Fruit fly (Drosophila melanogaster) whole organism, prepupa: ENCODE measurements around the gene CG5568.

Source experiments
- Blimp-1 ChIP-seq: fragments of 200-800 bp; sonication (Bioruptor generic); optimal IDR thresholded peaks from 3 replicates; lab custom pipeline; 2017; ENCODE audit warnings: missing biosample characterization, missing genetic modification characterization, mild to moderate bottlenecking, moderate library complexity, missing genetic modification reagents
- CG10631 ChIP-seq: fragments of 200-800 bp; sonication (Bioruptor generic); optimal IDR thresholded peaks from 2 replicates; lab custom pipeline; 2016; ENCODE audit warnings: missing biosample characterization, missing genetic modification characterization
- CG10669 ChIP-seq: fragments of 200-800 bp; sonication (Bioruptor generic); optimal IDR thresholded peaks from 3 replicates; lab custom pipeline; 2018; ENCODE audit warnings: missing biosample characterization, mild to moderate bottlenecking, missing genetic modification characterization, moderate library complexity
- CG11294 ChIP-seq: fragments of 200-800 bp; sonication (Bioruptor generic); IDR thresholded peaks from 2 replicates; pipeline ENCODE4 v1.3.6; 2022; ENCODE audit warnings: missing biosample characterization, missing genetic modification characterization
- CG11762 ChIP-seq: fragments of 200-800 bp; sonication (Bioruptor generic); optimal IDR thresholded peaks from 3 replicates; lab custom pipeline; 2016; ENCODE audit warnings: missing biosample characterization, missing genetic modification characterization; ENCODE audit not compliant: insufficient read depth
- CG11902 ChIP-seq: fragments of 200-800 bp; sonication (Bioruptor generic); optimal IDR thresholded peaks from 3 replicates; lab custom pipeline; 2016; ENCODE audit warnings: missing biosample characterization, missing genetic modification characterization
- CG15336 ChIP-seq: fragments of 200-800 bp; sonication (Bioruptor generic); IDR thresholded peaks from 2 replicates; pipeline ENCODE4 v1.3.6; 2022; ENCODE audit warnings: missing biosample characterization, missing genetic modification characterization
- CG1621 ChIP-seq: fragments of 200-800 bp; sonication (Bioruptor generic); optimal IDR thresholded peaks from 3 replicates; lab custom pipeline; 2018; ENCODE audit warnings: missing biosample characterization, mild to moderate bottlenecking, missing genetic modification characterization
- CG16779 ChIP-seq: fragments of 200-800 bp; sonication (Bioruptor generic); optimal IDR thresholded peaks from 3 replicates; lab custom pipeline; 2017; ENCODE audit warnings: missing biosample characterization, mild to moderate bottlenecking, missing genetic modification characterization
- CG3032 ChIP-seq: fragments of 200-800 bp; optimal IDR thresholded peaks from 2 replicates; lab custom pipeline; 2019; ENCODE audit warnings: missing biosample characterization, mild to moderate bottlenecking, missing genetic modification characterization, moderate library complexity
- CG31627 ChIP-seq: fragments of 200-800 bp; sonication (Bioruptor generic); optimal IDR thresholded peaks from 3 replicates; lab custom pipeline; 2016; ENCODE audit warnings: missing biosample characterization, missing genetic modification characterization
- CG32006 ChIP-seq: fragments of 200-800 bp; sonication (Bioruptor generic); optimal IDR thresholded peaks from 3 replicates; lab custom pipeline; 2017; ENCODE audit warnings: missing biosample characterization, mild to moderate bottlenecking, missing genetic modification characterization
- CG34406 ChIP-seq: fragments of 200-800 bp; sonication (Bioruptor generic); optimal IDR thresholded peaks from 3 replicates; lab custom pipeline; 2016; ENCODE audit warnings: missing biosample characterization, missing genetic modification characterization
- CG3919 ChIP-seq: fragments of 200-800 bp; sonication (Bioruptor generic); optimal IDR thresholded peaks from 3 replicates; lab custom pipeline; 2016; ENCODE audit warnings: missing biosample characterization, missing genetic modification characterization
- CG4318 ChIP-seq: fragments of 200-800 bp; sonication (Bioruptor generic); optimal IDR thresholded peaks from 3 replicates; lab custom pipeline; 2017; ENCODE audit warnings: missing biosample characterization, mild to moderate bottlenecking, missing genetic modification characterization
- CG6163 ChIP-seq: fragments of 200-800 bp; sonication (Bioruptor generic); IDR thresholded peaks from 3 replicates; pipeline ENCODE4 v1.3.6; 2022; ENCODE audit warnings: missing biosample characterization, missing genetic modification characterization
- CG6276 ChIP-seq: fragments of 200-800 bp; sonication (Bioruptor generic); optimal IDR thresholded peaks from 2 replicates; lab custom pipeline; 2017; ENCODE audit warnings: missing biosample characterization, mild to moderate bottlenecking, missing genetic modification characterization
- CG6808 ChIP-seq: fragments of 200-800 bp; sonication (Bioruptor generic); optimal IDR thresholded peaks from 3 replicates; lab custom pipeline; 2017; ENCODE audit warnings: missing biosample characterization, missing genetic modification characterization, mild to moderate bottlenecking, moderate library complexity, missing genetic modification reagents
- CG6854 ChIP-seq: fragments of 200-800 bp; sonication (Bioruptor generic); optimal IDR thresholded peaks from 2 replicates; lab custom pipeline; 2017; ENCODE audit warnings: missing biosample characterization, mild to moderate bottlenecking, missing genetic modification characterization
- CG7368 ChIP-seq: fragments of 200-800 bp; sonication (Bioruptor generic); optimal IDR thresholded peaks from 3 replicates; lab custom pipeline; 2016; ENCODE audit warnings: missing biosample characterization, missing genetic modification characterization
- CG9139 ChIP-seq: fragments of 200-800 bp; sonication (Bioruptor generic); optimal IDR thresholded peaks from 3 replicates; lab custom pipeline; 2017; ENCODE audit warnings: missing biosample characterization, mild to moderate bottlenecking, missing genetic modification characterization
- Eip75B ChIP-seq: fragments of 200-800 bp; sonication (Bioruptor generic); optimal IDR thresholded peaks from 3 replicates; lab custom pipeline; 2016; ENCODE audit warnings: missing biosample characterization, missing genetic modification characterization
- Eip78C ChIP-seq: fragments of 200-800 bp; sonication (Bioruptor generic); peaks from one replicate; lab custom pipeline; 2016; ENCODE audit warnings: missing biosample characterization, missing genetic modification characterization
- Gug ChIP-seq: fragments of 200-800 bp; sonication (Bioruptor generic); IDR thresholded peaks from 2 replicates; pipeline ENCODE4 v1.3.6; 2022; ENCODE audit warnings: missing biosample characterization, missing genetic modification characterization
- Hr38 ChIP-seq: sonication (Bioruptor generic); optimal IDR thresholded peaks from 2 replicates; lab custom pipeline; 2016; ENCODE audit warnings: missing biosample characterization, missing genetic modification characterization
- Hr39 ChIP-seq: fragments of 200-800 bp; sonication (Bioruptor generic); optimal IDR thresholded peaks from 2 replicates; lab custom pipeline; 2016; ENCODE audit warnings: missing biosample characterization, missing genetic modification characterization
- Hr4 ChIP-seq: fragments of 200-800 bp; sonication (Bioruptor generic); optimal IDR thresholded peaks from 3 replicates; lab custom pipeline; 2016; ENCODE audit warnings: missing biosample characterization, missing genetic modification characterization
- Lpt ChIP-seq: fragments of 200-800 bp; sonication (Bioruptor generic); optimal IDR thresholded peaks from 3 replicates; lab custom pipeline; 2016; ENCODE audit warnings: missing biosample characterization, missing genetic modification characterization
- Met ChIP-seq: fragments of 200-800 bp; sonication (Bioruptor generic); optimal IDR thresholded peaks from 3 replicates; lab custom pipeline; 2016; ENCODE audit warnings: missing biosample characterization, missing genetic modification characterization
- OdsH ChIP-seq: fragments of 200-800 bp; sonication (Bioruptor generic); optimal IDR thresholded peaks from 3 replicates; lab custom pipeline; 2016; ENCODE audit warnings: missing biosample characterization, missing genetic modification characterization
- Smox ChIP-seq: fragments of 200-800 bp; sonication (Bioruptor generic); optimal IDR thresholded peaks from 3 replicates; lab custom pipeline; 2016; ENCODE audit warnings: missing biosample characterization, missing genetic modification characterization
- Sox102F ChIP-seq: fragments of 200-800 bp; sonication (Bioruptor generic); optimal IDR thresholded peaks from 2 replicates; lab custom pipeline; 2016; ENCODE audit warnings: missing biosample characterization, mild to moderate bottlenecking, missing genetic modification characterization
- Sox14 ChIP-seq: fragments of 200-800 bp; sonication (Bioruptor generic); optimal IDR thresholded peaks from 3 replicates; lab custom pipeline; 2016; ENCODE audit warnings: missing biosample characterization, missing genetic modification characterization
- Sox15 ChIP-seq: fragments of 200-800 bp; sonication (Bioruptor generic); optimal IDR thresholded peaks from 3 replicates; lab custom pipeline; 2016; ENCODE audit warnings: missing biosample characterization, missing genetic modification characterization
- achi ChIP-seq: fragments of 200-800 bp; sonication (Bioruptor generic); optimal IDR thresholded peaks from 3 replicates; lab custom pipeline; 2016; ENCODE audit warnings: missing biosample characterization, missing genetic modification characterization
- acj6 ChIP-seq: fragments of 200-800 bp; sonication (Bioruptor generic); optimal IDR thresholded peaks from 3 replicates; lab custom pipeline; 2016; ENCODE audit warnings: missing biosample characterization, missing genetic modification characterization
- cyc ChIP-seq: fragments of 200-800 bp; sonication (Bioruptor generic); optimal IDR thresholded peaks from 3 replicates; lab custom pipeline; 2016; ENCODE audit warnings: missing biosample characterization, missing genetic modification characterization
- dac ChIP-seq: fragments of 200-800 bp; sonication (Bioruptor generic); optimal IDR thresholded peaks from 2 replicates; lab custom pipeline; 2017; ENCODE audit warnings: missing biosample characterization, mild to moderate bottlenecking, missing genetic modification characterization
- eg ChIP-seq: fragments of 200-800 bp; sonication (Bioruptor generic); IDR thresholded peaks from 3 replicates; pipeline ENCODE4 v1.3.6; 2022; ENCODE audit warnings: missing biosample characterization, missing genetic modification characterization
- esn ChIP-seq: fragments of 200-800 bp; sonication (Bioruptor generic); optimal IDR thresholded peaks from 2 replicates; lab custom pipeline; 2016; ENCODE audit warnings: missing biosample characterization, mild to moderate bottlenecking, missing genetic modification characterization, moderate library complexity
- fd59A ChIP-seq: fragments of 200-800 bp; sonication (Bioruptor generic); optimal IDR thresholded peaks from 2 replicates; lab custom pipeline; 2017; ENCODE audit warnings: missing biosample characterization, mild to moderate bottlenecking, missing genetic modification characterization, missing genetic modification reagents
- fd85E ChIP-seq: fragments of 200-800 bp; sonication (Bioruptor generic); optimal IDR thresholded peaks from 3 replicates; lab custom pipeline; 2016; ENCODE audit warnings: missing biosample characterization, missing genetic modification characterization
- fkh ChIP-seq: fragments of 200-800 bp; sonication (Bioruptor generic); optimal IDR thresholded peaks from 3 replicates; lab custom pipeline; 2017; ENCODE audit warnings: missing biosample characterization, mild to moderate bottlenecking, missing genetic modification characterization, moderate library complexity
- lz ChIP-seq: fragments of 200-800 bp; sonication (Bioruptor generic); optimal IDR thresholded peaks from 3 replicates; lab custom pipeline; 2016; ENCODE audit warnings: missing biosample characterization, missing genetic modification characterization
- net ChIP-seq: fragments of 200-800 bp; sonication (Bioruptor generic); optimal IDR thresholded peaks from 3 replicates; lab custom pipeline; 2016; ENCODE audit warnings: missing biosample characterization, missing genetic modification characterization
- pdm3 ChIP-seq: fragments of 200-800 bp; sonication (Bioruptor generic); optimal IDR thresholded peaks from 3 replicates; lab custom pipeline; 2016; ENCODE audit warnings: missing biosample characterization, missing genetic modification characterization
- salr ChIP-seq, 2 experiments: fragments of 200-800 bp; sonication (Bioruptor generic); optimal IDR thresholded peaks; 3 replicates each; lab custom pipeline; 2016 to 2018; ENCODE audit warnings: missing biosample characterization in 2 of 2, missing genetic modification characterization in 2 of 2, mild to moderate bottlenecking in 1 of 2
- spab ChIP-seq: fragments of 200-800 bp; sonication (Bioruptor generic); optimal IDR thresholded peaks from 2 replicates; lab custom pipeline; 2017; ENCODE audit warnings: missing biosample characterization, mild to moderate bottlenecking, missing genetic modification characterization, missing genetic modification reagents
- ss ChIP-seq, 2 experiments: fragments of 200-800 bp; sonication (Bioruptor generic); optimal IDR thresholded peaks; 2 replicates in 1 of 2; 3 replicates in 1 of 2; lab custom pipeline; 2017 to 2018; ENCODE audit warnings: mild to moderate bottlenecking in 2 of 2, missing biosample characterization in 2 of 2, missing genetic modification characterization in 2 of 2, moderate library complexity in 1 of 2
- svp ChIP-seq: fragments of 200-800 bp; sonication (Bioruptor generic); peaks from one replicate; lab custom pipeline; 2016; ENCODE audit warnings: missing biosample characterization, missing genetic modification characterization
- topi ChIP-seq: fragments of 200-800 bp; sonication (Bioruptor generic); optimal IDR thresholded peaks from 3 replicates; lab custom pipeline; 2016; ENCODE audit warnings: missing biosample characterization, missing genetic modification characterization
- vri ChIP-seq: fragments of 200-800 bp; sonication (Bioruptor generic); optimal IDR thresholded peaks from 3 replicates; lab custom pipeline; 2016; ENCODE audit warnings: missing biosample characterization, mild to moderate bottlenecking, missing genetic modification characterization

CG5568 gene

dm6 chr3L:5862994-5863393 is 8.3 kb upstream of the CG5568 start:
- peak; percentile 69 for TF ChIP-seq esn
- peak; percentile 48 for TF ChIP-seq CG34406 (GFP tag; lab: Kevin White, UChicago)
- peak; percentile 55 for TF ChIP-seq acj6 (GFP tag; lab: Kevin White, UChicago)
- TF ChIP-seq CG11762: peak; percentile 47
- TF ChIP-seq CG6808 (GFP tag; lab: Kevin White, UChicago): peak; percentile 68
- TF ChIP-seq CG6276: no peak
- TF ChIP-seq Gug (GFP tag; lab: Robert Waterston, UW): no peak
- TF ChIP-seq CG7368 (GFP tag; lab: Kevin White, UChicago): peak; percentile 64
- peak; percentile 70 for TF ChIP-seq topi (GFP tag; lab: Kevin White, UChicago)
- TF ChIP-seq fkh (GFP tag; lab: Kevin White, UChicago): no peak
- TF ChIP-seq CG31627 (GFP tag; lab: Kevin White, UChicago): peak; percentile 70
- TF ChIP-seq CG16779 (tag; lab: Kevin White, UChicago): peak; percentile 35
- peak; percentile 71 for TF ChIP-seq CG11902 (GFP tag; lab: Kevin White, UChicago)
- peak; percentile 32 for TF ChIP-seq Blimp-1 (GFP tag; lab: Kevin White, UChicago)
- TF ChIP-seq Sox15: peak; percentile 45
- TF ChIP-seq CG10631 (GFP tag; lab: Kevin White, UChicago): peak; percentile 50
- peak; percentile 2 for TF ChIP-seq CG9139 (GFP tag; lab: Kevin White, UChicago)
- TF ChIP-seq CG11294 (GFP tag; lab: Robert Waterston, UW): no peak
- peak; percentile 65 for TF ChIP-seq Eip75B (GFP tag; lab: Kevin White, UChicago)
- peak; percentile 47 for TF ChIP-seq pdm3
- no peak for TF ChIP-seq CG15336 (GFP tag; lab: Robert Waterston, UW)
- TF ChIP-seq Met (GFP tag; lab: Kevin White, UChicago): peak; percentile 72
- TF ChIP-seq Hr38 (GFP tag; lab: Kevin White, UChicago): no peak
- peak; percentile 42 for TF ChIP-seq net (GFP tag; lab: Kevin White, UChicago)
- TF ChIP-seq Sox14 (GFP tag; lab: Kevin White, UChicago): peak; percentile 59
- peak; percentile 29 for TF ChIP-seq Sox102F
- TF ChIP-seq OdsH: peak; percentile 57
- TF ChIP-seq CG3919 (GFP tag; lab: Kevin White, UChicago): peak; percentile 73
- TF ChIP-seq CG4318 (GFP tag; lab: Kevin White, UChicago): no peak
- no peak for TF ChIP-seq fd85E (GFP tag; lab: Kevin White, UChicago)
- TF ChIP-seq Hr4 (GFP tag; lab: Kevin White, UChicago): peak; percentile 6
- TF ChIP-seq eg (GFP tag; lab: Robert Waterston, UW): no peak
- TF ChIP-seq CG1621 (tag; lab: Kevin White, UChicago): peak; percentile 40
- peak in 1 of 2 experiments; percentile 11 for TF ChIP-seq salr (GFP tag; optimal IDR thresholded peaks at IDR 0.05; lab: Kevin White, UChicago)
- peak; percentile 91 for TF ChIP-seq svp (GFP tag; lab: Kevin White, UChicago)
- peak; percentile 51 for TF ChIP-seq spab (GFP tag; lab: Kevin White, UChicago)
- TF ChIP-seq CG6854 (GFP tag; lab: Kevin White, UChicago): no peak
- peak; percentile 56; the same call in 2 of the 3 replicates for TF ChIP-seq CG6163 (GFP tag; lab: Robert Waterston, UW)
- peak; percentile 54 for TF ChIP-seq CG10669
- TF ChIP-seq Lpt: no peak
- peak; percentile 65 for TF ChIP-seq Hr39
- peak; percentile 71 for TF ChIP-seq Smox (GFP tag; lab: Kevin White, UChicago)
- TF ChIP-seq ss (GFP tag; optimal IDR thresholded peaks at IDR 0.05; lab: Kevin White, UChicago): peak; percentile 44 to 48
- peak; percentile 93 for TF ChIP-seq Eip78C (GFP tag; lab: Kevin White, UChicago)
- peak; percentile 58 for TF ChIP-seq fd59A (GFP tag; lab: Kevin White, UChicago)
- no peak for TF ChIP-seq dac (GFP tag; lab: Kevin White, UChicago)
- TF ChIP-seq cyc: peak; percentile 67
- TF ChIP-seq achi: peak; percentile 54
- TF ChIP-seq CG32006 (GFP tag; lab: Kevin White, UChicago): peak; percentile 15
- TF ChIP-seq vri (GFP tag; lab: Kevin White, UChicago): peak; percentile 62
- peak; percentile 59 for TF ChIP-seq CG3032 (tag; lab: Kevin White, UChicago)
- peak; percentile 72 for TF ChIP-seq lz
